Worm (Caenorhabditis elegans): ENCODE results near the gene C08F8.2.

Gene C08F8.2

ce11 chrIV:11110995-11111619 is 39.7 kb upstream of the C08F8.2 start, which contains the start of gene rps-5 (continued):
- TF ChIP-seq snpc-3.4 (tag; optimal IDR thresholded peaks at IDR 0.05): peak; percentile 41
- TF ChIP-seq pha-4 (tag; optimal IDR thresholded peaks at IDR 0.05): no peak
- peak in 1 of 3 experiments; percentile 54 for TF ChIP-seq lin-35 (GFP tag; optimal IDR thresholded peaks at IDR 0.05)
- TF ChIP-seq F22D6.2 (tag; optimal IDR thresholded peaks at IDR 0.05): no peak
- TF ChIP-seq let-607 (tag; optimal IDR thresholded peaks at IDR 0.05): peak in 1 of 2 experiments; percentile 32
- peak; percentile 55 for TF ChIP-seq lsl-1 (GFP tag; optimal IDR thresholded peaks at IDR 0.05)
- peak; percentile 54 for TF ChIP-seq mcd-1 (GFP tag; IDR thresholded peaks at IDR 0.05)
- TF ChIP-seq D2030.7 (GFP tag; IDR thresholded peaks at IDR 0.05): peak; percentile 52; the same call in 1 of the 2 replicates
- TF ChIP-seq Y95B8A.8 (GFP tag; IDR thresholded peaks at IDR 0.05): no peak
- no peak for TF ChIP-seq ztf-28 (GFP tag; IDR thresholded peaks at IDR 0.05)
- TF ChIP-seq fkh-3 (tag; optimal IDR thresholded peaks at IDR 0.05): no peak
- peak; percentile 93 for TF ChIP-seq hmg-1.2 (GFP tag; IDR thresholded peaks at IDR 0.05)
- TF ChIP-seq nfya-1 (tag; optimal IDR thresholded peaks at IDR 0.05; ENCODE audit: borderline replicate concordance, insufficient read depth): no peak
- peak; percentile 68 for TF ChIP-seq madf-6 (GFP tag; IDR thresholded peaks at IDR 0.05)
- no peak for TF ChIP-seq hlh-12 (tag; optimal IDR thresholded peaks at IDR 0.05)
- no peak for TF ChIP-seq dox-1 (GFP tag; IDR thresholded peaks at IDR 0.05)
- TF ChIP-seq F52B5.7 (tag; optimal IDR thresholded peaks at IDR 0.05): no peak

ce11 chrIV:11111898-11112297 is 38.9 kb upstream of the C08F8.2 start:
- TF ChIP-seq tbp1 (GFP tag; optimal IDR thresholded peaks at IDR 0.05): no peak
- no peak for TF ChIP-seq ztf-6 (GFP tag; IDR thresholded peaks at IDR 0.05)
- no peak for TF ChIP-seq hmg-20 (GFP tag; IDR thresholded peaks at IDR 0.05)
- TF ChIP-seq let-526 (GFP tag; IDR thresholded peaks at IDR 0.05): no peak

- no peak for TF ChIP-seq snpc-1.3 (tag; optimal IDR thresholded peaks at IDR 0.05; ENCODE audit: insufficient read depth)
- no peak for TF ChIP-seq aptf-2 (GFP tag; conservative IDR thresholded peaks at IDR 0.05)
- no peak for TF ChIP-seq lin-40 (tag; optimal IDR thresholded peaks at IDR 0.05)
- TF ChIP-seq Y56A3A.18 (GFP tag; IDR thresholded peaks at IDR 0.05): no peak
- TF ChIP-seq sea-2 (GFP tag; IDR thresholded peaks at IDR 0.05): no peak
- TF ChIP-seq madf-10 (tag; optimal IDR thresholded peaks at IDR 0.05): no peak
- no peak for TF ChIP-seq F33H1.4 (GFP tag; IDR thresholded peaks at IDR 0.05)
- no peak for TF ChIP-seq mxl-1 (tag; optimal IDR thresholded peaks at IDR 0.05)
- TF ChIP-seq lsl-1 (GFP tag; optimal IDR thresholded peaks at IDR 0.05): no peak
These were observed 38.2 kb upstream of the C08F8.2 start, which contains the start of gene clc-9 for ce11 chrIV:11112641-11113040. TSS of gene clc-9 (plus strand) at chrIV:11112941.

ce11 chrIV:11118837-11119491 is 31.8 kb upstream of the C08F8.2 start, which contains the start of the genes imp-2 and enpl-1:
TSS of gene imp-2 (minus strand) at chrIV:11118887.
TSS of gene enpl-1 (plus strand) at chrIV:11119298.
- TF ChIP-seq B0035.1 (tag; optimal IDR thresholded peaks at IDR 0.05) (no peak), lin-26 (GFP tag; IDR thresholded peaks at IDR 0.05) (peak; percentile 66; the same call in 1 of the 2 replicates), dpl-1 (GFP tag; optimal IDR thresholded peaks at IDR 0.05) (peak; percentile 48), chd-7 (tag; optimal IDR thresholded peaks at IDR 0.05) (peak; percentile 79), lag-1 (GFP tag; IDR thresholded peaks at IDR 0.05) (no peak), F39B2.1 (GFP tag; IDR thresholded peaks at IDR 0.05) (no peak), mcd-1 (GFP tag; IDR thresholded peaks at IDR 0.05) (peak; percentile 82), ceh-27 (GFP tag; optimal IDR thresholded peaks at IDR 0.05) (peak; percentile 88), tlf-1 (GFP tag; optimal IDR thresholded peaks at IDR 0.05) (peak; percentile 86), akir-1 (GFP tag; optimal IDR thresholded peaks at IDR 0.05) (peak; percentile 37), pbrm-1 (GFP tag; IDR thresholded peaks at IDR 0.05) (peak; percentile 84), athp-1 (tag; optimal IDR thresholded peaks at IDR 0.05) (peak; percentile 22), egrh-3 (GFP tag; IDR thresholded peaks at IDR 0.05) (peak; percentile 69), ztf-28 (GFP tag; IDR thresholded peaks at IDR 0.05) (no peak), B0336.3 (GFP tag; IDR thresholded peaks at IDR 0.05) (peak; percentile 83), hrde-1 (tag; optimal IDR thresholded peaks at IDR 0.05; ENCODE audit: borderline replicate concordance) (no peak)
